Fruit fly (Drosophila melanogaster) whole organism, prepupa: ENCODE data around the gene Sik2.

Experiments used
- Blimp-1 ChIP-seq: fragments of 200-800 bp; sonication (Bioruptor generic); optimal IDR thresholded peaks from 3 replicates; lab custom pipeline; 2017; ENCODE audit warnings: missing biosample characterization, missing genetic modification characterization, mild to moderate bottlenecking, moderate library complexity, missing genetic modification reagents
- CG10669 ChIP-seq: fragments of 200-800 bp; sonication (Bioruptor generic); optimal IDR thresholded peaks from 3 replicates; lab custom pipeline; 2018; ENCODE audit warnings: missing biosample characterization, mild to moderate bottlenecking, missing genetic modification characterization, moderate library complexity
- CG11902 ChIP-seq: fragments of 200-800 bp; sonication (Bioruptor generic); optimal IDR thresholded peaks from 3 replicates; lab custom pipeline; 2016; ENCODE audit warnings: missing biosample characterization, missing genetic modification characterization
- CG1621 ChIP-seq: fragments of 200-800 bp; sonication (Bioruptor generic); optimal IDR thresholded peaks from 3 replicates; lab custom pipeline; 2018; ENCODE audit warnings: missing biosample characterization, mild to moderate bottlenecking, missing genetic modification characterization
- CG3032 ChIP-seq: fragments of 200-800 bp; optimal IDR thresholded peaks from 2 replicates; lab custom pipeline; 2019; ENCODE audit warnings: missing biosample characterization, mild to moderate bottlenecking, missing genetic modification characterization, moderate library complexity
- CG31627 ChIP-seq: fragments of 200-800 bp; sonication (Bioruptor generic); optimal IDR thresholded peaks from 3 replicates; lab custom pipeline; 2016; ENCODE audit warnings: missing biosample characterization, missing genetic modification characterization
- CG32006 ChIP-seq: fragments of 200-800 bp; sonication (Bioruptor generic); optimal IDR thresholded peaks from 3 replicates; lab custom pipeline; 2017; ENCODE audit warnings: missing biosample characterization, mild to moderate bottlenecking, missing genetic modification characterization
- CG3919 ChIP-seq: fragments of 200-800 bp; sonication (Bioruptor generic); optimal IDR thresholded peaks from 3 replicates; lab custom pipeline; 2016; ENCODE audit warnings: missing biosample characterization, missing genetic modification characterization
- CG6163 ChIP-seq: fragments of 200-800 bp; sonication (Bioruptor generic); IDR thresholded peaks from 3 replicates; pipeline ENCODE4 v1.3.6; 2022; ENCODE audit warnings: missing biosample characterization, missing genetic modification characterization
- CG6792 ChIP-seq: fragments of 200-800 bp; sonication (Bioruptor generic); optimal IDR thresholded peaks from 3 replicates; lab custom pipeline; 2016; ENCODE audit warnings: missing biosample characterization, missing genetic modification characterization
- CG6808 ChIP-seq: fragments of 200-800 bp; sonication (Bioruptor generic); optimal IDR thresholded peaks from 3 replicates; lab custom pipeline; 2017; ENCODE audit warnings: missing biosample characterization, missing genetic modification characterization, mild to moderate bottlenecking, moderate library complexity, missing genetic modification reagents
- CG6854 ChIP-seq: fragments of 200-800 bp; sonication (Bioruptor generic); optimal IDR thresholded peaks from 2 replicates; lab custom pipeline; 2017; ENCODE audit warnings: missing biosample characterization, mild to moderate bottlenecking, missing genetic modification characterization
- CG7368 ChIP-seq: fragments of 200-800 bp; sonication (Bioruptor generic); optimal IDR thresholded peaks from 3 replicates; lab custom pipeline; 2016; ENCODE audit warnings: missing biosample characterization, missing genetic modification characterization
- CG8119 ChIP-seq: fragments of 200-800 bp; sonication (Bioruptor generic); IDR thresholded peaks from 3 replicates; pipeline ENCODE4 v1.3.6; 2022; ENCODE audit warnings: missing biosample characterization, missing genetic modification characterization
- CG8319 ChIP-seq: fragments of 200-800 bp; sonication (Bioruptor generic); optimal IDR thresholded peaks from 3 replicates; lab custom pipeline; 2016; ENCODE audit warnings: missing biosample characterization, missing genetic modification characterization
- CG8632 ChIP-seq: fragments of 200-800 bp; sonication (Bioruptor generic); optimal IDR thresholded peaks from 3 replicates; lab custom pipeline; 2016; ENCODE audit warnings: missing biosample characterization, missing genetic modification characterization
- CG9139 ChIP-seq: fragments of 200-800 bp; sonication (Bioruptor generic); optimal IDR thresholded peaks from 3 replicates; lab custom pipeline; 2017; ENCODE audit warnings: missing biosample characterization, mild to moderate bottlenecking, missing genetic modification characterization
- Eip75B ChIP-seq: fragments of 200-800 bp; sonication (Bioruptor generic); optimal IDR thresholded peaks from 3 replicates; lab custom pipeline; 2016; ENCODE audit warnings: missing biosample characterization, missing genetic modification characterization
- Eip78C ChIP-seq: fragments of 200-800 bp; sonication (Bioruptor generic); peaks from one replicate; lab custom pipeline; 2016; ENCODE audit warnings: missing biosample characterization, missing genetic modification characterization
- Eip93F ChIP-seq: fragments of 200-800 bp; sonication (Bioruptor generic); optimal IDR thresholded peaks from 2 replicates; lab custom pipeline; 2016; ENCODE audit warnings: missing biosample characterization, mild to moderate bottlenecking, missing genetic modification characterization
- Ets96B ChIP-seq: fragments of 200-800 bp; optimal IDR thresholded peaks from 2 replicates; lab custom pipeline; 2019; ENCODE audit warnings: missing biosample characterization, mild to moderate bottlenecking, missing genetic modification characterization, moderate library complexity
- Gug ChIP-seq: fragments of 200-800 bp; sonication (Bioruptor generic); IDR thresholded peaks from 2 replicates; pipeline ENCODE4 v1.3.6; 2022; ENCODE audit warnings: missing biosample characterization, missing genetic modification characterization
- Hr39 ChIP-seq: fragments of 200-800 bp; sonication (Bioruptor generic); optimal IDR thresholded peaks from 2 replicates; lab custom pipeline; 2016; ENCODE audit warnings: missing biosample characterization, missing genetic modification characterization
- OdsH ChIP-seq: fragments of 200-800 bp; sonication (Bioruptor generic); optimal IDR thresholded peaks from 3 replicates; lab custom pipeline; 2016; ENCODE audit warnings: missing biosample characterization, missing genetic modification characterization
- Sox102F ChIP-seq: fragments of 200-800 bp; sonication (Bioruptor generic); optimal IDR thresholded peaks from 2 replicates; lab custom pipeline; 2016; ENCODE audit warnings: missing biosample characterization, mild to moderate bottlenecking, missing genetic modification characterization
- Sox14 ChIP-seq: fragments of 200-800 bp; sonication (Bioruptor generic); optimal IDR thresholded peaks from 3 replicates; lab custom pipeline; 2016; ENCODE audit warnings: missing biosample characterization, missing genetic modification characterization
- Sox15 ChIP-seq: fragments of 200-800 bp; sonication (Bioruptor generic); optimal IDR thresholded peaks from 3 replicates; lab custom pipeline; 2016; ENCODE audit warnings: missing biosample characterization, missing genetic modification characterization
- achi ChIP-seq: fragments of 200-800 bp; sonication (Bioruptor generic); optimal IDR thresholded peaks from 3 replicates; lab custom pipeline; 2016; ENCODE audit warnings: missing biosample characterization, missing genetic modification characterization
- dsx ChIP-seq: fragments of 200-800 bp; optimal IDR thresholded peaks from 3 replicates; lab custom pipeline; 2019; ENCODE audit warnings: missing biosample characterization, mild to moderate bottlenecking, missing genetic modification characterization, moderate library complexity; ENCODE audit not compliant: poor library complexity, severe bottlenecking
- eg ChIP-seq: fragments of 200-800 bp; sonication (Bioruptor generic); IDR thresholded peaks from 3 replicates; pipeline ENCODE4 v1.3.6; 2022; ENCODE audit warnings: missing biosample characterization, missing genetic modification characterization
- fd85E ChIP-seq: fragments of 200-800 bp; sonication (Bioruptor generic); optimal IDR thresholded peaks from 3 replicates; lab custom pipeline; 2016; ENCODE audit warnings: missing biosample characterization, missing genetic modification characterization
- fkh ChIP-seq: fragments of 200-800 bp; sonication (Bioruptor generic); optimal IDR thresholded peaks from 3 replicates; lab custom pipeline; 2017; ENCODE audit warnings: missing biosample characterization, mild to moderate bottlenecking, missing genetic modification characterization, moderate library complexity
- net ChIP-seq: fragments of 200-800 bp; sonication (Bioruptor generic); optimal IDR thresholded peaks from 3 replicates; lab custom pipeline; 2016; ENCODE audit warnings: missing biosample characterization, missing genetic modification characterization
- salr ChIP-seq, 2 experiments: fragments of 200-800 bp; sonication (Bioruptor generic); optimal IDR thresholded peaks; 3 replicates each; lab custom pipeline; 2016 to 2018; ENCODE audit warnings: missing biosample characterization in 2 of 2, missing genetic modification characterization in 2 of 2, mild to moderate bottlenecking in 1 of 2
- ss ChIP-seq, 2 experiments: fragments of 200-800 bp; sonication (Bioruptor generic); optimal IDR thresholded peaks; 2 replicates in 1 of 2; 3 replicates in 1 of 2; lab custom pipeline; 2017 to 2018; ENCODE audit warnings: mild to moderate bottlenecking in 2 of 2, missing biosample characterization in 2 of 2, missing genetic modification characterization in 2 of 2, moderate library complexity in 1 of 2
- svp ChIP-seq: fragments of 200-800 bp; sonication (Bioruptor generic); peaks from one replicate; lab custom pipeline; 2016; ENCODE audit warnings: missing biosample characterization, missing genetic modification characterization
- topi ChIP-seq: fragments of 200-800 bp; sonication (Bioruptor generic); optimal IDR thresholded peaks from 3 replicates; lab custom pipeline; 2016; ENCODE audit warnings: missing biosample characterization, missing genetic modification characterization

Sik2 gene

DNA sequence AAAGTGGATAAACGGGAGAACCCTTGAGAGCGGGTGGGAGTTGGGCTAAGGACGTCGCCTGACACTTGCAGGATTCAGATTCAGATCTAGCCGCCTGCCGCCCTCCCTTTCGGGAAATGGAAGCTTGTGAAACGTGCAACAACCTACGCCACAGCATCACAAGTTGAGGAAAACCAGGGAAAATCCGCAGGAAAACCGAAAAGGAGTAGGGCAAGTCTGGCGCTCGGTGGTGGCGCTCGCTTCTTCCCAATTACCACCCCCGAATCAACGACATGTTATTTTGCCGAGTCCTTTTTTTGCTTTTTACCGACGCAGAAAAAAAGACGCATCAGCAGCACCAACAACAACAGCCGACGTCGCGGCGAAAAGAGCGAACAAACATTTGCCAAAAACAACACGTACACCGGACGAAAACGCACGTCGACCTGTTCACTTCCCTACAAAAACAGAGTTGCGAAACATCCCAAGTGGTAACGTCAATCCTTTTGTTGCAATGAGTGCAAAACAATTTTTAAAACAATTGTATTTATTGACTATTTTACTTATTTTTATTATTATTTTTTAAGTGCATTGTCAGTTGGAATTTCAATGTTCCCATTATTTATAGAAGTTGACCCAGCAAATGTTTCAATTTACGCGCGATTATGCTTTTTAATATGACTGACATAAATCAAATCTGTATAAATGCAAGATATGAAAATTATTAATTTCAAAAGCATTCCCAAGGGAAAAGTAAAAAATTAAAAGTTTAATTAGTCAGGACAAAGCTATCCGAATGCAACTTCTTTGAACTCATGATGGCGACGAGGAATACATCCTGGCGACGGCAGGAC lies 50.2 kb downstream of the Sik2 start (continued):
- TF ChIP-seq Eip75B (GFP tag; lab: Kevin White, UChicago), result no peak
- peak; percentile 24 for TF ChIP-seq CG11902 (GFP tag; lab: Kevin White, UChicago)
- no peak for TF ChIP-seq CG8319 (GFP tag; lab: Kevin White, UChicago)
- TF ChIP-seq Sox14 (GFP tag; lab: Kevin White, UChicago), result peak; percentile 27
- peak; percentile 23 for TF ChIP-seq CG31627 (GFP tag; lab: Kevin White, UChicago)
- peak; percentile 1 for TF ChIP-seq CG7368 (GFP tag; lab: Kevin White, UChicago)
- peak; percentile 84 for TF ChIP-seq Eip78C (GFP tag; lab: Kevin White, UChicago)
- TF ChIP-seq svp (GFP tag; lab: Kevin White, UChicago), result peak; percentile 72
- no peak for TF ChIP-seq fkh (GFP tag; lab: Kevin White, UChicago)
- peak; percentile 37 for TF ChIP-seq topi (GFP tag; lab: Kevin White, UChicago)
- peak; percentile 79 for TF ChIP-seq CG32006 (GFP tag; lab: Kevin White, UChicago)
- TF ChIP-seq salr (GFP tag; optimal IDR thresholded peaks at IDR 0.05; lab: Kevin White, UChicago), result peak; percentile 3 to 72
- peak; percentile 60 for TF ChIP-seq CG8632 (GFP tag; lab: Kevin White, UChicago)
- peak; percentile 54 for TF ChIP-seq CG3919 (GFP tag; lab: Kevin White, UChicago)
- TF ChIP-seq CG6792 (GFP tag; lab: Kevin White, UChicago), result peak; percentile 14
- no peak for TF ChIP-seq CG1621 (tag; lab: Kevin White, UChicago)
- peak; percentile 39; the same call in 1 of the 2 replicates for TF ChIP-seq Gug (GFP tag; lab: Robert Waterston, UW)
- TF ChIP-seq achi (GFP tag; lab: Kevin White, UChicago), result peak; percentile 50
- no peak for TF ChIP-seq ss (GFP tag; optimal IDR thresholded peaks at IDR 0.05; lab: Kevin White, UChicago)
- peak; percentile 70 for TF ChIP-seq OdsH (GFP tag; lab: Kevin White, UChicago)
- peak; percentile 40 for TF ChIP-seq Ets96B (tag; lab: Kevin White, UChicago)
- no peak for TF ChIP-seq fd85E (GFP tag; lab: Kevin White, UChicago)
- peak; percentile 19 for TF ChIP-seq dsx (GFP tag; lab: Kevin White, UChicago)
- TF ChIP-seq Hr39 (GFP tag; lab: Kevin White, UChicago), result peak; percentile 43
- TF ChIP-seq net (GFP tag; lab: Kevin White, UChicago), result peak; percentile 41
- no peak for TF ChIP-seq CG6854 (GFP tag; lab: Kevin White, UChicago)
- peak; percentile 73; the same call in 2 of the 3 replicates for TF ChIP-seq eg
- TF ChIP-seq CG9139, result no peak
- TF ChIP-seq CG8119 (GFP tag; lab: Robert Waterston, UW), result peak; percentile 50; the same call in 2 of the 3 replicates
- TF ChIP-seq Eip93F, result no peak
- TF ChIP-seq Sox15 (GFP tag; lab: Kevin White, UChicago), result peak; percentile 31
- peak; percentile 45 for TF ChIP-seq CG10669 (GFP tag; lab: Kevin White, UChicago)

DNA sequence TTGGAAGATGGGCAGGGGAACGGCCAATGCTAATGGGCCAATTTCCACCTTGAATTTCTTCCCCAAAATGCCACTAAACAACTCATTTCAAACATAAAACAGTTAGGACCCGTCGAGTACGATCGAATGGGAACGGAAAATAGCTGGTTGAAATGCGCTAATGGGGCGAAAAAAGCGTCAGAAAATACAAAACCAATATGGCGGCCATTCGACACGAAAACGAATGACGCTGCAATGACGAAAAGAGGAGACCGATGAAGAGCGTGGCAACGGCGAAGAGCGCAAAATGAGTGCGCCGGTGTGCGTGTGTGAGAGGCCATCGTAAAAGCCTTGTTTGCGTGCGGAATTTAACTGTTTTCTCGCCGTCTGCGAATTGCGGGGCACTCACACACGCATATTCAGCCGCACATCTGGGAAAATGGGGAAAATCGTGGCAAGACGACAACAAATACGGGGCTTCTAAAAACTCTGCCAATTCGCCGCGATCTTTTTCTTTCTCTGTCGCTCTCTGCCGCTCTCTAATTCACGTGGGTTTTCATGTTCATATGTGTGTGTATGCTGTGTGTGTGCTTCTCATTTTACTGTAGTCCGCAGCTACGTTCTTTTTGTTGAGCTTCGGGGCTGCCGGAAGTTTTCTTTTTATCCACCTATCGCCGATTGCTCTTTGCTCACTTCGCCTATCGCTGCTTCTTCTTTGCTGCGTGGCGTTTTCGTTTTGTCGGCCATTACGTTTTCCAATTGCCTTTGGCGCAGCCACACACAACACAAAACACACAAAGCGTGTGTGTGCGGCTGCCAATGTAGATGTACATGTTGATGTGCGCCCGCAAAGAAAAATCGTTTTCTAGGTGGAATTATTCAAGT lies 51.5 kb downstream of the Sik2 start, which contains the start of gene east:
Gene east (plus strand): TSS at position 851 of the 864 bp plus-strand sequence.
- TF ChIP-seq Blimp-1 (GFP tag; lab: Kevin White, UChicago) (peak; percentile 7), CG6163 (GFP tag; lab: Robert Waterston, UW) (peak; percentile 71; the same call in 2 of the 3 replicates), Eip75B (GFP tag; lab: Kevin White, UChicago) (no peak), CG1621 (tag; lab: Kevin White, UChicago) (peak; percentile 52), Eip78C (GFP tag; lab: Kevin White, UChicago) (peak; percentile 83), CG9139 (peak; percentile 70), fkh (GFP tag; lab: Kevin White, UChicago) (peak; percentile 26), ss (GFP tag; optimal IDR thresholded peaks at IDR 0.05; lab: Kevin White, UChicago) (peak; percentile 68 to 71), Sox102F (no peak), CG6808 (GFP tag; lab: Kevin White, UChicago) (peak; percentile 61), CG6854 (GFP tag; lab: Kevin White, UChicago) (peak; percentile 79), CG3032 (tag; lab: Kevin White, UChicago) (no peak)
- TF ChIP-seq, all 60 proteins: peak for 9
